Fruit fly (Drosophila melanogaster): ENCODE data around the gene SNF4Agamma.

The SNF4Agamma gene

DNA sequence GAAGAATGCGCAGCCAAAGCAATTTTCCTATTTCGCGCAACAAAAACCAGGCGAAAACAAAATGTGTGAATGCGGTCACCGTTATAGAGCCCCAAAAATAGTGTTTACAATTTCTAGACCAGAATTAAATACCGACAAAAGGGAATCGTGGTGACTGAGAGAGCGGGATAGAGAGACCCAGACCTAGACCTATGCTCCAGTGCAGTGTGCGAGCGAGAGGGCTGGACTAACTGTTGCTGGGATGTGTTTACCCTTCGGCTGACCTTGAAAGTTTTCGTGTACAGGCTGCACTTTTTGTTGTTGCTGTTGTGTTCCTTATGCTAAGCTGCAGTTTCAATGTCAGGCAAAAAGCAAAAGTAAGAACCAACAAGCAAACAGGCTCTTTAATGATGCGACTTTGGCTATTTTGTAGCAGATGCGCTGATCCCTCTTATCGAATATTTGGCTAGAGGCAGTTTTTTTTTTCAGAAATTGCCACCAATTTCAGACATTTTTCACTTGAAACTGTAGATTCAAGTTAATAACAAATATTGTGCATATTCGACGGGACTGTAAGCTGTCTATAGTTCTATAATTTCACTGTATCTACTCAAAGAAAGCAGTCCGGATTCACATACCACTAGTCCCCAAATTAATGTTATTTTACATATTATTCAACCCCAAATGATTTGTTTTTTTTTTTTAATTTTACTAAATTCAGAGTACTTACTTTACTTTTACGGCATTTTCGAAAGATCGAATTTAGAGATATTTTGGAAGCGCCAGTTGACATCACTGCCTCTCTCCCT lies 46.3 kb downstream of the SNF4Agamma start:
- TF ChIP-seq Myc (optimal IDR thresholded peaks at IDR 0.05) (peak; percentile 97), Vsx2 (GFP tag; optimal IDR thresholded peaks at IDR 0.05; ENCODE audit: partially characterized antibody) (no peak), dmrt93B (GFP tag; optimal IDR thresholded peaks at IDR 0.05) (peak; percentile 8), fru (GFP tag; optimal IDR thresholded peaks at IDR 0.05) (peak; percentile 55), CG32264 (GFP tag; optimal IDR thresholded peaks at IDR 0.05) (no peak), br (GFP tag; optimal IDR thresholded peaks at IDR 0.05) (peak; percentile 39), sv (GFP tag; optimal IDR thresholded peaks at IDR 0.05) (peak; percentile 32), woc (GFP tag; optimal IDR thresholded peaks at IDR 0.05) (peak; percentile 89), psq (GFP tag; optimal IDR thresholded peaks at IDR 0.05) (peak; percentile 64), OdsH (GFP tag; optimal IDR thresholded peaks at IDR 0.05) (peak; percentile 36), h (GFP tag; optimal IDR thresholded peaks at IDR 0.05) (peak; percentile 64), ey (GFP tag; optimal IDR thresholded peaks at IDR 0.05) (peak; percentile 59), pan (optimal IDR thresholded peaks at IDR 0.05) (no peak), rgr (GFP tag; optimal IDR thresholded peaks at IDR 0.05) (peak; percentile 31), Sp1 (GFP tag; optimal IDR thresholded peaks at IDR 0.05) (peak; percentile 43), Rel (GFP tag; optimal IDR thresholded peaks at IDR 0.05) (no peak), Rel (tag; optimal IDR thresholded peaks at IDR 0.05) (no peak), HLH106 (tag; optimal IDR thresholded peaks at IDR 0.05) (peak; percentile 24), foxo (GFP tag; optimal IDR thresholded peaks at IDR 0.05) (peak in 1 of 2 experiments; percentile 50), CG9705 (GFP tag; optimal IDR thresholded peaks at IDR 0.05) (peak; percentile 18)

DNA sequence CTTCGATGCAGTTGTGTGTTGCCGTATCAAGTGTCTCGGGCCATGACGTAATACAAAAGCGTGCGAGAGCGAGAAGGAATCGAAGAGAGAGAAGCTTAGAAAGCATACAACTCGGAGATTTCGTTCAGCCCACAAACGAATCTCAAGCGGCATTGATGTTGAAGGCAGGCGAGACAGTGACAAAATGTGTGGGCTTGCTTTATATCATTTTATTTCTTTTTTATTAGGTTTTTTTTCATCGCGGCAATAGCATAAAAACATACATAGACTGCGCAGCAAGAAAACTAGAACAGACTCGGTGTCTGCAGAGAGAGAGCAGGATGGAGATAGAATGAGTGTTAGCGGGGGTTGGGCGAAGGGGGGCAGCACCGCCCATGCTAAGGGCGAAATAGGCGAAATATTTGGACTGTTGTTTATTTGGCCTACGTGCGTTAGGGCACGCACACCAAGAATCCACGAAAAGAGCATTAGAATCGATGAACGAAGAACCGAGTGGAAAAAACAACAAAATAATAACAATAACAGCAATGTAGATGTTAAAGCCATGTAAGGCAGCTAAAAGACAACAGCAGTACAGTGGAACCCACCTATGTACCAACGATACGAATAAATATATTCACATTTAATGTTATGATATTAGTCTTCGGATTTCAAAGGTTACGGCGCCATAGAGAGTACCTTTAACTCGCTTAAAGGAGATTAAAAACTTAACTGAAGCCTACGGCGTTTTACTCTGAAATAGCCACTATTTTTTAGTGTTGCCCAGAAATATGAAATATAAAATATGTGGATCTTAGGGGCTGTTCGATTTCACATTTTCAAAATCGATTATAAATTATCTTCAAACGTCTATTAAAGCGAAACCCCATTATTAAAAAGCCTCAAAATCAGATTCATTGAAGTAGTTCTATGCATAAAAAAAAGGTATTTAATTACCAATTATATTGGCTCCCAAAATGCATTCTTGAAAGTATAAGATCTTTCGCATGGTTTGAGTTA lies 47.2 kb downstream of the SNF4Agamma start:
- TF ChIP-seq sage (GFP tag; optimal IDR thresholded peaks at IDR 0.05): no peak
- TF ChIP-seq br (GFP tag; optimal IDR thresholded peaks at IDR 0.05): no peak
- no peak for TF ChIP-seq Hnf4 (GFP tag; optimal IDR thresholded peaks at IDR 0.05)
- TF ChIP-seq dmrt93B (GFP tag; optimal IDR thresholded peaks at IDR 0.05): no peak
- TF ChIP-seq dl (GFP tag; optimal IDR thresholded peaks at IDR 0.05; ENCODE audit: insufficient read depth in 1 of 2, partially characterized antibody in 2 of 2): peak in 1 of 2 experiments; percentile 48
- TF ChIP-seq Mio (GFP tag; optimal IDR thresholded peaks at IDR 0.05): no peak
- no peak for TF ChIP-seq fru (GFP tag; optimal IDR thresholded peaks at IDR 0.05)
- TF ChIP-seq HLH106 (tag; optimal IDR thresholded peaks at IDR 0.05): peak; percentile 16
- no peak for TF ChIP-seq Jra (GFP tag; optimal IDR thresholded peaks at IDR 0.05)
- TF ChIP-seq CG32264 (GFP tag; optimal IDR thresholded peaks at IDR 0.05): no peak
- no peak for TF ChIP-seq Abd-B (GFP tag; optimal IDR thresholded peaks at IDR 0.05)
- no peak for TF ChIP-seq brk (GFP tag; optimal IDR thresholded peaks at IDR 0.05)
- TF ChIP-seq ey (GFP tag; optimal IDR thresholded peaks at IDR 0.05): no peak
- TF ChIP-seq woc (GFP tag; optimal IDR thresholded peaks at IDR 0.05): peak; percentile 21
- TF ChIP-seq h (GFP tag; optimal IDR thresholded peaks at IDR 0.05): no peak
- peak; percentile 1 for TF ChIP-seq Dif (GFP tag; optimal IDR thresholded peaks at IDR 0.05; ENCODE audit: partially characterized antibody)
- peak; percentile 36 for TF ChIP-seq sv (GFP tag; optimal IDR thresholded peaks at IDR 0.05)

DNA sequence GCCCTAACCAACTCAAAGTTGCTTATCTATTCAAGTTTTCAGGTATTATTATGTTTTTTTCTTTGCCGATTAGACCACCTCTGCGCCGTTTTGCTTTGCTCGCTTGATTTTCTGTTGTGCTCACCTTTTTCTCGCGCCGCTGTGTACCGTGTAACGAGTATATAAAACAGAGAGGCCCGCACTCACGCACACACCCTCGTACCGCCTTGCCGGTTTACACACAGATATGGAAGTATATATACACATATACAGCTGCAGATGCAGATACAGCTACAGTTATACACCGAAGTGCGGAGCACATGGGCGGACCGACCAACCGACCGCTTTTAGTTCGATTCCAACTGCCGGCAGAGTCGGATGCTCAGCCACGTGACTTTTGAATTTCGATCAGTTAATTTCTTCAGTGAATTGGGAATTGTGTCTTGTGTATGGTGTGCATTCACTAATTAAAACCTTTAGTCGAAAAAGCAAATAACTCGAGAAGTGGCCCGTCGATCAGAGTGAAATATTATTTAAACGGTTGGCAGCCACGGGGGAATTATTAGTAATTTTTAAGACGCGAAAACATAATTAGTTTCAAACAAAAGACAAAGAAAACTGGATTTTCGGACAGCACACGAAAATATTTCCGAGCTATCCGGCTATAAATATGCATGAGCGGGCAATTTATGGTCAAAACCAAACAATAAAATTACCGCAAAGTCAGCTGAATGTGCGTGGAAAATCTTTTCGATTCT lies 48.2 kb downstream of the SNF4Agamma start:
- TF ChIP-seq Dfd (GFP tag; optimal IDR thresholded peaks at IDR 0.05) (no peak), GATAd (GFP tag; optimal IDR thresholded peaks at IDR 0.05) (no peak), sv (GFP tag; optimal IDR thresholded peaks at IDR 0.05) (no peak), Hnf4 (GFP tag; optimal IDR thresholded peaks at IDR 0.05) (peak; percentile 46), Jra (GFP tag; optimal IDR thresholded peaks at IDR 0.05) (peak; percentile 8), br (GFP tag; optimal IDR thresholded peaks at IDR 0.05) (peak; percentile 62), h (GFP tag; optimal IDR thresholded peaks at IDR 0.05) (peak; percentile 55), rgr (GFP tag; optimal IDR thresholded peaks at IDR 0.05) (peak; percentile 67), OdsH (GFP tag; optimal IDR thresholded peaks at IDR 0.05) (peak; percentile 24), Rel (GFP tag; optimal IDR thresholded peaks at IDR 0.05) (no peak), Rel (tag; optimal IDR thresholded peaks at IDR 0.05) (peak; percentile 52), Hr83 (GFP tag; optimal IDR thresholded peaks at IDR 0.05; ENCODE audit: poor library complexity, severe bottlenecking) (peak; percentile 88), Mio (GFP tag; optimal IDR thresholded peaks at IDR 0.05) (no peak), fru (GFP tag; optimal IDR thresholded peaks at IDR 0.05) (peak; percentile 44), pan (optimal IDR thresholded peaks at IDR 0.05) (no peak), Abd-B (GFP tag; optimal IDR thresholded peaks at IDR 0.05) (no peak), foxo (GFP tag; optimal IDR thresholded peaks at IDR 0.05) (peak in 1 of 2 experiments; percentile 18), brk (GFP tag; optimal IDR thresholded peaks at IDR 0.05) (no peak), CG9705 (GFP tag; optimal IDR thresholded peaks at IDR 0.05) (no peak), N (GFP tag; optimal IDR thresholded peaks at IDR 0.05) (peak; percentile 57), sage (GFP tag; optimal IDR thresholded peaks at IDR 0.05) (peak; percentile 10), CG32264 (GFP tag; optimal IDR thresholded peaks at IDR 0.05) (no peak), dl (GFP tag; optimal IDR thresholded peaks at IDR 0.05; ENCODE audit: insufficient read depth in 1 of 2, partially characterized antibody in 2 of 2) (peak in 1 of 2 experiments; percentile 48), lola (GFP tag; optimal IDR thresholded peaks at IDR 0.05) (no peak), Vsx2 (GFP tag; optimal IDR thresholded peaks at IDR 0.05; ENCODE audit: partially characterized antibody) (peak; percentile 61), psq (GFP tag; optimal IDR thresholded peaks at IDR 0.05) (peak; percentile 58), woc (GFP tag; optimal IDR thresholded peaks at IDR 0.05) (no peak), dsf (GFP tag; optimal IDR thresholded peaks at IDR 0.05; ENCODE audit: borderline replicate concordance) (no peak), dmrt93B (GFP tag; optimal IDR thresholded peaks at IDR 0.05) (no peak), ey (GFP tag; optimal IDR thresholded peaks at IDR 0.05) (no peak), Hr78 (GFP tag; optimal IDR thresholded peaks at IDR 0.05) (peak; percentile 7), usp (GFP tag; optimal IDR thresholded peaks at IDR 0.05) (no peak)
